Worm (Caenorhabditis elegans) whole organism, late embryonic: ENCODE measurements around the gene srh-240.

Experiments used
- K02D7.2 ChIP-seq: sonication (generic microtip); optimal IDR thresholded peaks from 2 replicates; lab custom pipeline; 2017; ENCODE audit warnings: mild to moderate bottlenecking, missing genetic modification characterization, missing compliant biosample characterization
- T23F11.4 ChIP-seq: fragments of 200-800 bp; sonication (Bioruptor generic); optimal IDR thresholded peaks from 2 replicates; lab custom pipeline; 2018; ENCODE audit warnings: mild to moderate bottlenecking, missing genetic modification characterization, missing compliant biosample characterization
- ahr-1 ChIP-seq: sonication (generic microtip); optimal IDR thresholded peaks from 2 replicates; lab custom pipeline; 2016; ENCODE audit warnings: missing genetic modification characterization, missing compliant biosample characterization
- ceh-24 ChIP-seq: sonication (generic microtip); optimal IDR thresholded peaks from 2 replicates; lab custom pipeline; 2016; ENCODE audit warnings: mild to moderate bottlenecking, missing genetic modification characterization, missing compliant biosample characterization
- dmd-4 ChIP-seq: sonication (generic microtip); optimal IDR thresholded peaks from 2 replicates; lab custom pipeline; 2016; ENCODE audit warnings: borderline replicate concordance, missing genetic modification characterization, missing compliant biosample characterization
- dve-1 ChIP-seq: sonication (generic microtip); optimal IDR thresholded peaks from 2 replicates; lab custom pipeline; 2017; ENCODE audit warnings: antibody characterized with exemption, mild to moderate bottlenecking, missing genetic modification characterization, missing compliant biosample characterization
- ets-4 ChIP-seq: sonication (generic microtip); optimal IDR thresholded peaks from 2 replicates; lab custom pipeline; 2016; ENCODE audit warnings: missing genetic modification characterization, missing compliant biosample characterization
- fax-1 ChIP-seq: sonication (generic microtip); optimal IDR thresholded peaks from 2 replicates; lab custom pipeline; 2016; ENCODE audit warnings: missing genotype, missing genetic modification characterization, missing compliant biosample characterization
- fkh-10 ChIP-seq: fragments of 150-350 bp; optimal IDR thresholded peaks from 2 replicates; lab custom pipeline; 2014; ENCODE audit warnings: missing biosample characterization, missing genetic modification reagents, missing genetic modification characterization
- fkh-6 ChIP-seq: sonication (generic microtip); optimal IDR thresholded peaks from 2 replicates; lab custom pipeline; 2016; ENCODE audit warnings: missing genetic modification characterization, missing compliant biosample characterization
- hlh-13 ChIP-seq: fragments of 200-800 bp; sonication (Bioruptor generic); optimal IDR thresholded peaks from 2 replicates; lab custom pipeline; 2018; ENCODE audit warnings: mild to moderate bottlenecking, missing genetic modification characterization, missing compliant biosample characterization
- lin-11 ChIP-seq: fragments of 200-800 bp; sonication (Bioruptor generic); optimal IDR thresholded peaks from 2 replicates; lab custom pipeline; 2018; ENCODE audit warnings: mild to moderate bottlenecking, missing genetic modification characterization, missing compliant biosample characterization
- mec-3 ChIP-seq: sonication (generic microtip); optimal IDR thresholded peaks from 2 replicates; lab custom pipeline; 2016; ENCODE audit warnings: borderline replicate concordance, missing genetic modification characterization, missing compliant biosample characterization
- npax-4 ChIP-seq: sonication (generic microtip); optimal IDR thresholded peaks from 2 replicates; lab custom pipeline; 2016; ENCODE audit warnings: missing genetic modification characterization, missing compliant biosample characterization
- pat-9 ChIP-seq: fragments of 200-800 bp; sonication (Bioruptor generic); optimal IDR thresholded peaks from 2 replicates; lab custom pipeline; 2018; ENCODE audit warnings: mild to moderate bottlenecking, missing genetic modification characterization, moderate library complexity, missing compliant biosample characterization
- pax-1 ChIP-seq: fragments of 150-350 bp; optimal IDR thresholded peaks from 2 replicates; lab custom pipeline; 2014; ENCODE audit warnings: missing biosample characterization, missing genetic modification characterization
- pqm-1 ChIP-seq: sonication (generic microtip); optimal IDR thresholded peaks from 2 replicates; lab custom pipeline; 2016; ENCODE audit warnings: missing genetic modification characterization, missing compliant biosample characterization
- pros-1 ChIP-seq: fragments of 150-350 bp; optimal IDR thresholded peaks from 2 replicates; lab custom pipeline; 2014; ENCODE audit warnings: missing biosample characterization, missing genetic modification reagents, missing genetic modification characterization
- ref-2 ChIP-seq: sonication (generic microtip); optimal IDR thresholded peaks from 2 replicates; lab custom pipeline; 2016; ENCODE audit warnings: missing genetic modification characterization, missing compliant biosample characterization
- sdc-2 ChIP-seq: sonication (generic microtip); optimal IDR thresholded peaks from 2 replicates; lab custom pipeline; 2016; ENCODE audit warnings: missing genotype, missing genetic modification characterization, missing compliant biosample characterization
- sox-2 ChIP-seq: fragments of 200-800 bp; sonication (Bioruptor generic); IDR thresholded peaks from 2 replicates; pipeline ENCODE4 v1.3.6; 2022; ENCODE audit warnings: missing genetic modification reagents, missing genetic modification characterization, missing compliant biosample characterization
- sox-4 ChIP-seq: sonication (generic microtip); optimal IDR thresholded peaks from 2 replicates; lab custom pipeline; 2017; ENCODE audit warnings: mild to moderate bottlenecking, missing genetic modification characterization, inconsistent platforms, missing compliant biosample characterization
- syd-9 ChIP-seq: sonication (generic microtip); optimal IDR thresholded peaks from 2 replicates; lab custom pipeline; 2016; ENCODE audit warnings: mild to moderate bottlenecking, missing genetic modification characterization, moderate library complexity, missing compliant biosample characterization
- tbx-7 ChIP-seq: sonication (generic microtip); optimal IDR thresholded peaks from 2 replicates; lab custom pipeline; 2016; ENCODE audit warnings: missing genotype, missing genetic modification characterization, missing compliant biosample characterization
- unc-3 ChIP-seq, 2 experiments: fragments of 200-800 bp in 1 of 2; sonication (Bioruptor generic) in 1 of 2; sonication (generic microtip) in 1 of 2; conservative IDR thresholded peaks in 1 of 2; optimal IDR thresholded peaks in 1 of 2; 2 replicates each; pipeline versions ENCODE4 v1.3.6 to Lab custom; 2016 to 2022; ENCODE audit warnings: missing compliant biosample characterization in 2 of 2, missing genetic modification characterization in 2 of 2, missing genetic modification reagents in 1 of 2
- unc-42 ChIP-seq: sonication (generic microtip); optimal IDR thresholded peaks from 2 replicates; lab custom pipeline; 2016; ENCODE audit warnings: missing genotype, missing genetic modification characterization, missing compliant biosample characterization
- zip-5 ChIP-seq: sonication (generic microtip); optimal IDR thresholded peaks from 2 replicates; lab custom pipeline; 2016; ENCODE audit warnings: missing genetic modification characterization, missing compliant biosample characterization
- ztf-16 ChIP-seq: sonication (generic microtip); optimal IDR thresholded peaks from 2 replicates; lab custom pipeline; 2017; ENCODE audit warnings: missing genetic modification characterization, missing compliant biosample characterization

The srh-240 gene

ce11 chrV:2864899-2865298, at the start of gene srh-240:
srh-240 (plus strand) TSS chrV:2865199.
- TF ChIP-seq unc-3 (GFP tag; conservative IDR thresholded peaks at IDR 0.05; lab: Robert Waterston, UW) (no peak), unc-3 (tag; optimal IDR thresholded peaks at IDR 0.05; lab: Kevin White, UChicago) (no peak), tbx-7 (no peak), ref-2 (no peak), dmd-4 (tag; lab: Kevin White, UChicago) (no peak), syd-9 (tag; lab: Kevin White, UChicago) (no peak)

DNA sequence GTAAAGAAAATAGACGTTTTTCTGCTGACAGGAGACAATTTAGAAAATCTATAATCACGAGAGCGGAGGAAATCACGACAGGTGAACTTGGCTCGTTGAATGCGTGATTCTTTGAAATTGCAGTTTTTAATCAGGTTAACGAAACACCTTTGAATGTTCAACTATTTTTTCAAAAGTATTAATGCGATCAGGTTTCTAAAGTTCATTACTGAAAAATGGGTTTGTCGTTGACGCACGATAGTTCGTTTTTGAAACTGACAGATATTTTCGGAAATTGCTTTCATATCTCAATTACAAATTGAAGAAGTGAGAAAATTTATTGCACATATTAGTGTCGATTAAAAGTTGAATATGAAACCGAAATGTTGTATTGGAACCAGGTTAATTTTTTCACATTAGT, 49.0 kb upstream of the srh-240 start, which contains the start of gene F54E2.5:
TSS of gene F54E2.5 (minus strand) at position 101 of the 400 bp plus-strand sequence.
- TF ChIP-seq sox-2 (GFP tag; lab: Robert Waterston, UW), result no peak
- TF ChIP-seq ets-4 (tag; lab: Kevin White, UChicago), result no peak
- no peak for TF ChIP-seq fkh-10
- TF ChIP-seq ref-2, result no peak
- no peak for TF ChIP-seq K02D7.2 (tag; lab: Kevin White, UChicago)
- TF ChIP-seq ztf-16 (tag; lab: Kevin White, UChicago), result no peak
- no peak for TF ChIP-seq sdc-2
- TF ChIP-seq pax-1 (tag; lab: Kevin White, UChicago), result no peak

- no peak for TF ChIP-seq fkh-6 (tag; lab: Kevin White, UChicago)
- TF ChIP-seq, all 69 proteins: peak for 0
Measured at ce11 chrV:2818117-2818516, 46.9 kb upstream of the srh-240 start, which contains the start of gene srt-34. srt-34 (minus strand) TSS chrV:2818217.

DNA sequence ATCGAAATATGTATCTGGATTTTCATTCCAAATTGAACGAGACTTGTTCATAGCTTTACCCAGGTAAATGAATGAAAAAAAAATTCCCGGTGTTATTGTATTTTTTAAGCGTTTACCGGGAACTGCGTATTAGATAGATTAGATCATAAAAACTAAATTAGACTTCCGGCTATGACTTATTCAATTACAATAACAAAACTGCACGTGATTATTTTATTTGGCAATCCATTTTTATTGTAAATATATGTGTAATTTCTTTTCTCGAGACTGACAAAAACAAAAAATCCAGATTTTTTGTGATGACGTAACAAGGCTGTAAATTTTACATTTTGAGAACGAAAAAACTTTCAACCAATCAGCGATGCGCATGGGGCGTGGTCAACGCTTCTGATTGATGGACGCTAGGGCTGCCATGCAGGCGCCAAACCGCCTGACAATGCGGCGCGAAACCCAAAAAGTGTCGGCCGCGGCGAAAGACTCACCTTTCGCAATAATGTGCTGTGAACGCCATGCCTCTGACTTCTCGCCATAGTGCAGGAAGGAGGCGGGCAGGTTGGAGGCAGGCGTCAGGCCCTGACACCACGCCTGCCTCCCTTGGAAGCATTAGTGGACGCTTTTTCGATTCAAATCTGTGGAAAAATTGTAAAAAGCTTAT, 43.3 kb upstream of the srh-240 start, which contains the start of gene srh-36:
TSS of gene srh-36 (minus strand) at position 51 of the 655 bp plus-strand sequence.
- TF ChIP-seq ahr-1 (no peak), pat-9 (tag; lab: Kevin White, UChicago) (no peak), npax-4 (tag; lab: Kevin White, UChicago) (no peak), pqm-1 (tag; lab: Kevin White, UChicago) (no peak), pros-1 (tag; lab: Kevin White, UChicago) (no peak), unc-3 (GFP tag; conservative IDR thresholded peaks at IDR 0.05; lab: Robert Waterston, UW) (no peak), unc-3 (tag; optimal IDR thresholded peaks at IDR 0.05; lab: Kevin White, UChicago) (no peak), syd-9 (tag; lab: Kevin White, UChicago) (no peak), fkh-6 (tag; lab: Kevin White, UChicago) (no peak), sox-4 (no peak), T23F11.4 (GFP tag; lab: Kevin White, UChicago) (no peak), tbx-7 (no peak), zip-5 (tag; lab: Kevin White, UChicago) (no peak), pax-1 (tag; lab: Kevin White, UChicago) (no peak), mec-3 (tag; lab: Kevin White, UChicago) (no peak), lin-11 (no peak), ceh-24 (tag; lab: Kevin White, UChicago) (no peak)

DNA sequence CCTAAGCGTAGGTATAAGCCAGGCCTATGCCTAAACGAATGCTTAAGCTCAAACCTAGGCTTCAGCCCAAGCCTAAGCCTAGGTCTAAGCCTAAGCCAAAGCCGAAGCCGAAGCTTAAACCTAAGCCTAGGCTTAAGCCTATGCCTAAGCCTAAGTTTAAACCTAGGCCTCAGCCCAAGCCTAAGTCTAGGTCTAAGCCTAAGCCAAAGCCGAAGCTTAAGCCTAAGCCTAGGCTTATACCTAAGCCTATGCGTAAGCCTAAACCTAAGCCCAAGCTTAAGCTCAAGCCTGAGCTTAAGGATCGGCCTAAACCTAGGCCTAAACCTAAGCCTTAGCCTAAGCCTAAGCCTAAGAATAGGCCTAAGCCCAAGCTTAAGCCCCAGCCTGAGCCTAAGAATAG, 39.0 kb upstream of the srh-240 start:
- TF ChIP-seq dve-1 (tag; lab: Kevin White, UChicago) (peak; percentile 85), fax-1 (no peak)
- TF ChIP-seq, all 69 proteins: peak for 1

- TF ChIP-seq hlh-13 (GFP tag; lab: Kevin White, UChicago) (no peak), unc-42 (tag; lab: Kevin White, UChicago) (peak; percentile 1), mec-3 (tag; lab: Kevin White, UChicago) (no peak)
Measured at ce11 chrV:2826815-2827214, 38.2 kb upstream of the srh-240 start, which contains the start of gene T03D3.5. T03D3.5 (minus strand) TSS chrV:2826835.
